Worm (Caenorhabditis elegans) whole organism, early embryonic: ENCODE results near the gene str-82.

Source experiments
- ama-1 ChIP-seq: fragments of 150-350 bp; optimal IDR thresholded peaks from 2 replicates; lab custom pipeline; 2014
- ceh-13 ChIP-seq: fragments of 200-800 bp; sonication (Bioruptor generic); optimal IDR thresholded peaks from 2 replicates; lab custom pipeline; 2018; ENCODE audit warnings: mild to moderate bottlenecking, missing genetic modification characterization, missing compliant biosample characterization

- TF ChIP-seq ceh-13 (GFP tag; lab: Kevin White, UChicago) (no peak), ama-1 (lab: Kevin White, UChicago) (no peak)
Observed at ce11 chrV:3961235-3961634, 13.2 kb upstream of the str-82 start, which contains the start of gene cyp-34A6.
